Worm (Caenorhabditis elegans) whole organism, late embryonic: ENCODE measurements around the gene C44F1.1.
A peak's percentile ranks its signal among the peaks of the same experiment; 100 is the strongest.

ENCODE experiments used
- C08G9.2 ChIP-seq: sonication (generic microtip); optimal IDR thresholded peaks from 2 replicates; lab custom pipeline; 2016; ENCODE audit warnings: mild to moderate bottlenecking, missing genetic modification characterization, moderate library complexity, missing compliant biosample characterization
- C38D4.7 ChIP-seq: fragments of 200-800 bp; sonication (Bioruptor generic); optimal IDR thresholded peaks from 2 replicates; lab custom pipeline; 2018; ENCODE audit warnings: mild to moderate bottlenecking, missing genetic modification characterization, moderate library complexity, missing compliant biosample characterization
- F13H6.1 ChIP-seq: sonication (generic microtip); optimal IDR thresholded peaks from 2 replicates; lab custom pipeline; 2016; ENCODE audit warnings: missing genetic modification characterization, missing compliant biosample characterization
- K02D7.2 ChIP-seq: sonication (generic microtip); optimal IDR thresholded peaks from 2 replicates; lab custom pipeline; 2017; ENCODE audit warnings: mild to moderate bottlenecking, missing genetic modification characterization, missing compliant biosample characterization
- K09A11.1 ChIP-seq: sonication (generic microtip); optimal IDR thresholded peaks from 2 replicates; lab custom pipeline; 2017; ENCODE audit warnings: antibody characterized with exemption, mild to moderate bottlenecking, missing genetic modification characterization, missing compliant biosample characterization; ENCODE audit not compliant: insufficient read depth
- ceh-19 ChIP-seq: fragments of 200-800 bp; sonication (Bioruptor generic); optimal IDR thresholded peaks from 2 replicates; lab custom pipeline; 2018; ENCODE audit warnings: mild to moderate bottlenecking, missing genetic modification characterization, missing compliant biosample characterization
- ceh-2 ChIP-seq: sonication (generic microtip); optimal IDR thresholded peaks from 2 replicates; lab custom pipeline; 2016; ENCODE audit warnings: missing genotype, missing genetic modification characterization, missing compliant biosample characterization
- ceh-24 ChIP-seq: sonication (generic microtip); optimal IDR thresholded peaks from 2 replicates; lab custom pipeline; 2016; ENCODE audit warnings: mild to moderate bottlenecking, missing genetic modification characterization, missing compliant biosample characterization
- ceh-30 ChIP-seq: fragments of 150-350 bp; optimal IDR thresholded peaks from 2 replicates; lab custom pipeline; 2014; ENCODE audit warnings: missing biosample characterization, missing genetic modification characterization
- ceh-31 ChIP-seq: sonication (generic microtip); optimal IDR thresholded peaks from 2 replicates; lab custom pipeline; 2016; ENCODE audit warnings: missing genetic modification characterization, missing compliant biosample characterization
- che-1 ChIP-seq: sonication (generic microtip); optimal IDR thresholded peaks from 2 replicates; lab custom pipeline; 2016; ENCODE audit warnings: mild to moderate bottlenecking, missing genetic modification characterization, missing compliant biosample characterization
- dmd-4 ChIP-seq: sonication (generic microtip); optimal IDR thresholded peaks from 2 replicates; lab custom pipeline; 2016; ENCODE audit warnings: borderline replicate concordance, missing genetic modification characterization, missing compliant biosample characterization
- dve-1 ChIP-seq: sonication (generic microtip); optimal IDR thresholded peaks from 2 replicates; lab custom pipeline; 2017; ENCODE audit warnings: antibody characterized with exemption, mild to moderate bottlenecking, missing genetic modification characterization, missing compliant biosample characterization
- elt-2 ChIP-seq: sonication (generic microtip); optimal IDR thresholded peaks from 2 replicates; lab custom pipeline; 2016; ENCODE audit warnings: missing genetic modification reagents, missing genetic modification characterization, missing compliant biosample characterization
- ets-4 ChIP-seq: sonication (generic microtip); optimal IDR thresholded peaks from 2 replicates; lab custom pipeline; 2016; ENCODE audit warnings: missing genetic modification characterization, missing compliant biosample characterization
- fax-1 ChIP-seq: sonication (generic microtip); optimal IDR thresholded peaks from 2 replicates; lab custom pipeline; 2016; ENCODE audit warnings: missing genotype, missing genetic modification characterization, missing compliant biosample characterization
- hlh-13 ChIP-seq: fragments of 200-800 bp; sonication (Bioruptor generic); optimal IDR thresholded peaks from 2 replicates; lab custom pipeline; 2018; ENCODE audit warnings: mild to moderate bottlenecking, missing genetic modification characterization, missing compliant biosample characterization
- hlh-15 ChIP-seq: sonication (generic microtip); optimal IDR thresholded peaks from 2 replicates; lab custom pipeline; 2016; ENCODE audit warnings: missing genetic modification characterization, missing compliant biosample characterization
- hlh-30 ChIP-seq: sonication (generic microtip); optimal IDR thresholded peaks from 2 replicates; lab custom pipeline; 2017; ENCODE audit warnings: antibody characterized with exemption, missing genetic modification characterization, missing compliant biosample characterization; ENCODE audit not compliant: insufficient read depth
- hlh-6 ChIP-seq: sonication (generic microtip); optimal IDR thresholded peaks from 2 replicates; lab custom pipeline; 2016; ENCODE audit warnings: missing genotype, missing genetic modification characterization, missing compliant biosample characterization
- lim-6 ChIP-seq: sonication (generic microtip); optimal IDR thresholded peaks from 2 replicates; lab custom pipeline; 2016; ENCODE audit warnings: missing genetic modification characterization, missing compliant biosample characterization
- npax-4 ChIP-seq: sonication (generic microtip); optimal IDR thresholded peaks from 2 replicates; lab custom pipeline; 2016; ENCODE audit warnings: missing genetic modification characterization, missing compliant biosample characterization
- odd-2 ChIP-seq: sonication (generic microtip); optimal IDR thresholded peaks from 2 replicates; lab custom pipeline; 2017; ENCODE audit warnings: antibody characterized with exemption, mild to moderate bottlenecking, missing genetic modification characterization, missing compliant biosample characterization
- pat-9 ChIP-seq: fragments of 200-800 bp; sonication (Bioruptor generic); optimal IDR thresholded peaks from 2 replicates; lab custom pipeline; 2018; ENCODE audit warnings: mild to moderate bottlenecking, missing genetic modification characterization, moderate library complexity, missing compliant biosample characterization
- pax-1 ChIP-seq: fragments of 150-350 bp; optimal IDR thresholded peaks from 2 replicates; lab custom pipeline; 2014; ENCODE audit warnings: missing biosample characterization, missing genetic modification characterization
- pha-2 ChIP-seq: sonication (generic microtip); optimal IDR thresholded peaks from 2 replicates; lab custom pipeline; 2017; ENCODE audit warnings: mild to moderate bottlenecking, missing genetic modification characterization, missing compliant biosample characterization
- pha-4 ChIP-seq: fragments of 150-350 bp; optimal IDR thresholded peaks from 2 replicates; lab custom pipeline; 2018; ENCODE audit warnings: missing biosample characterization, missing genetic modification reagents, missing genetic modification characterization
- syd-9 ChIP-seq: sonication (generic microtip); optimal IDR thresholded peaks from 2 replicates; lab custom pipeline; 2016; ENCODE audit warnings: mild to moderate bottlenecking, missing genetic modification characterization, moderate library complexity, missing compliant biosample characterization
- ttx-3 ChIP-seq: sonication (generic microtip); optimal IDR thresholded peaks from 2 replicates; lab custom pipeline; 2016; ENCODE audit warnings: missing genetic modification reagents, missing genetic modification characterization, missing compliant biosample characterization
- unc-42 ChIP-seq: sonication (generic microtip); optimal IDR thresholded peaks from 2 replicates; lab custom pipeline; 2016; ENCODE audit warnings: missing genotype, missing genetic modification characterization, missing compliant biosample characterization
- unc-86 ChIP-seq: sonication (generic microtip); optimal IDR thresholded peaks from 2 replicates; lab custom pipeline; 2016; ENCODE audit warnings: missing genetic modification characterization, missing compliant biosample characterization
- zip-5 ChIP-seq: sonication (generic microtip); optimal IDR thresholded peaks from 2 replicates; lab custom pipeline; 2016; ENCODE audit warnings: missing genetic modification characterization, missing compliant biosample characterization

The C44F1.1 gene

DNA sequence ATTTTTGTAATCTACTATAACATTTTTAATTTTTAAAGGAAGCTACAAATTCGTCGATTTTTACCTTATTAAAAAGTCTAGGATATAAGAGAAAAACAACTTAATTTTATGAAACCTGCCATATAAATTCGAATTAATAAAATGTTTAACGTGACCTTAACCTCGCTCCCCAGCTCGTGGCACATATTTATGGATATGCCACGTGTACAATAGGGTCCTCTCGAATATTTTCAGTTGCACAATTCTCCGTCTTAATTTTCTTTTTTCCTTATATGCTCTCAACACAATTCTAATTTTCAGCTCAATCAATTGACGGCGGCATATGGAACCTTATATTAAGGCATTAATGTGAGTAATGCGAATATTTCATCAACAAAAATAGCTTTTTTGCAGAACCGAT lies 29.1 kb downstream of the C44F1.1 start, which contains the start of gene F34D10.4:
Gene F34D10.4 (plus strand): TSS at position 301 of the 400 bp plus-strand sequence.
- TF ChIP-seq unc-86 (tag; lab: Kevin White, UChicago) (no peak), pat-9 (no peak), ceh-30 (tag; lab: Kevin White, UChicago) (no peak), elt-2 (tag; lab: Kevin White, UChicago) (no peak), C38D4.7 (no peak), ceh-24 (no peak), fax-1 (tag; lab: Kevin White, UChicago) (no peak), hlh-30 (no peak), hlh-15 (no peak), hlh-13 (GFP tag; lab: Kevin White, UChicago) (no peak), zip-5 (tag; lab: Kevin White, UChicago) (no peak), pha-2 (tag; lab: Kevin White, UChicago) (no peak), ets-4 (no peak), ttx-3 (tag; lab: Kevin White, UChicago) (no peak), syd-9 (no peak), che-1 (tag; lab: Kevin White, UChicago) (no peak), ceh-19 (GFP tag; lab: Kevin White, UChicago) (no peak)

DNA sequence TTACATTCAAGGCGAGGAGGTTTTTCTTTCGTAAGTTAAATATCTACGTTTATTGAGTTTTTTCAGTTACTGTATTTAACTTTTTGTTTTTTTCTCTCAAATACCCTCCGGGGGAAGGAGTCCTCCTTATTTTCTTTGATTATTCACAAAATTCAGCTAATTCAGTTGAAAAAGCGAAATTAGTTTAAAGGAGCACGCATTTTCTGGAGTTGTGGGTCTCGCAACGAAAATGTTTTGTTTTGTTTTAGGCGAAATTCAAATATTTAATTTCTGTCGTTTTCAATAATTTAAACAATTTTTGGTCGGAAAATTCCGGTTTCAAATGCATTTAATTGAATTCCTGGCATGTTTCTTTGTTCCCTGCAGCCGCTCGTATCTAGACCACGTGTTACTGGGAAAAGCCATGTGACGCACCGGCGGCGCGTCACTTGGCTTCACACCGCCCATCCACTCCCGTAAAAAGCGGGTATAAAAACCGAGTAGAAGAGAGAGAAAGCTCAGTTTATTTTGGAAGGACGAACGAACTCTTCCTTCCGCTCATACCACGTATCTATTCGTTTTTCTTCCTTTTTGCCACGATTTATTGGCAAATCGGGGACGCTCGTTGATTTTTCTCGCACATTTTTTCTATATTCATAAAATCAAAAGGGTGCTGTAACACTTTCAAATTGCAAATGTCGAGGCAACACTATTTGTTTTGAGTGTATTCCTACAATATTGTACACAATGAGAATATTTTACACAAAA lies 29.7 kb downstream of the C44F1.1 start:
- TF ChIP-seq ceh-31 (tag; lab: Kevin White, UChicago) = peak; percentile 6
- peak; percentile 69 for TF ChIP-seq hlh-30
- TF ChIP-seq syd-9 = no peak

DNA sequence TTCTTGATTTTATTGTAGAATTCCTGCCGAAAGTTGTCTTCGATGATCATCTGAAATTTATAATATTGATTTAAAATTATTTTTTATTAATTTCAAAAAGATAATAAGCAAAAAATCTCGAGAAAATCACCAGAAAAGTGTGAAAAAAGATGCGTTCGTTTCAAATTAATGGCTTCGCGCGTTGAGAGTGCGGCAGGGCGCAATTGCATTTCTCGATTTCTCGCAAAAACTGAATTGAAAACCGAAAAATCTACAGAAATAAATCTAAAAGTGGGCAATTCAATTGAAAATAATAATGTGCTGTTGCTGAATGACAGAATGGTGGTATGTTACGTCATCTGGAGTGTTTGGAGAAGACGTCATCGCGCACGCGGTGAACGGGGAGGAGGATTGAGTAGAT lies 30.4 kb downstream of the C44F1.1 start, which contains the start of gene evl-18:
Gene evl-18 (minus strand): TSS at position 50 of the 400 bp plus-strand sequence.
- TF ChIP-seq dmd-4 (no peak), dve-1 (tag; lab: Kevin White, UChicago) (no peak), hlh-6 (no peak), K02D7.2 (no peak), hlh-30 (no peak)

DNA sequence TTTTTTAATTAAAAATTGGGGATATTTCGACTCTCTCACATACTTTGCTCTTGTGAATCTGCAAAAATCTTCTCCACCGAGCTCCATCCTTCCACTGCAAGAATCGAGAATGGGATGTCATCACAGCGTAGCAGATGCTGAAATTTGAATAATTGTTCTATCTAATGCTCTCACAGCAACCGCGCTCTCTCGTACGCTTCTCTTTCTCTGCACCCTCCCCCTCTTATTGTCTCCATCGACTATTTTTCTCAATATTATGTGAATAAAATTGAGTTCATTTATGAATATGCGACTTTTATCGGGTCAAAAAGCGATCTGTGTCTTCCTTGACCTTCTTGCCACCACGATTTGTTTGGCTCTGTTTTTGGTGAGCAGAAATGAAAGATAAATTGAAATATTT lies 31.4 kb downstream of the C44F1.1 start, which contains the start of gene F34D10.3:
Gene F34D10.3 (plus strand): TSS at position 249 of the 400 bp plus-strand sequence.
- no peak for TF ChIP-seq pha-4
- no peak for TF ChIP-seq hlh-13 (GFP tag; lab: Kevin White, UChicago)
- TF ChIP-seq C08G9.2 (tag; lab: Kevin White, UChicago) = no peak
- TF ChIP-seq unc-42 (tag; lab: Kevin White, UChicago) = peak; percentile 1
- no peak for TF ChIP-seq pax-1 (tag; lab: Kevin White, UChicago)
- TF ChIP-seq odd-2 (tag; lab: Kevin White, UChicago) = no peak
- TF ChIP-seq, all 69 proteins: peak for 1

DNA sequence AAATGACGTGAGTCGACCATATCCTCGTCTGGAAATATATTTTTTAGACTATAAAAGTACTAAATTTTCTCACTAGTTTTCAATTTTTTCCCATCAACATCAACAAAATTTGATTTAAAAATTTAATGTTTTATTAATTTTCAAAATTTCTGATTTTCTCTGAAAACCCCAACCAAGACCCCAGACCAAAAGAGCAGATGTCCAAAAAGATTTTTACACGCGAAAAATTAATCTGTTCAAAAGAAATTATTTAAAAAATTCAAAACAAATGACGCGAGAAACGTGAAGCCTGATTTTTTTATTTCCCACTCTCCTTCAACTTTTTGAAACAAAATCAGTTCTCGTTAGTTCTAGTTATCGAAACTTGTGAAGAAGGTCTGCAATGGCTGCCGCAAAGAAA lies 34.9 kb downstream of the C44F1.1 start, which contains the start of gene F34D10.8:
Gene F34D10.8 (plus strand): TSS at position 301 of the 400 bp plus-strand sequence.
- TF ChIP-seq K09A11.1 (tag; lab: Kevin White, UChicago) (no peak), elt-2 (tag; lab: Kevin White, UChicago) (no peak), F13H6.1 (tag; lab: Kevin White, UChicago) (no peak), ceh-30 (tag; lab: Kevin White, UChicago) (no peak), ttx-3 (tag; lab: Kevin White, UChicago) (no peak), lim-6 (no peak), pha-4 (no peak), npax-4 (tag; lab: Kevin White, UChicago) (no peak), ceh-2 (tag; lab: Kevin White, UChicago) (no peak)
